Worm (Caenorhabditis elegans) whole organism, L2 larva: ENCODE results near the gene odr-4.

Experiments
- C34F6.9 ChIP-seq: fragments of 150-350 bp; optimal IDR thresholded peaks from 2 replicates; lab custom pipeline; 2014; ENCODE audit warnings: missing biosample characterization, missing genetic modification characterization
- F13H6.1 ChIP-seq: sonication (generic microtip); optimal IDR thresholded peaks from 2 replicates; lab custom pipeline; 2016; ENCODE audit warnings: missing genetic modification characterization, missing compliant biosample characterization
- R02D3.7 ChIP-seq: fragments of 150-350 bp; optimal IDR thresholded peaks from 2 replicates; lab custom pipeline; 2014; ENCODE audit warnings: missing biosample characterization, missing genetic modification characterization
- Y55F3AM.14 ChIP-seq: fragments of 200-800 bp; sonication (Bioruptor generic); optimal IDR thresholded peaks from 2 replicates; lab custom pipeline; 2018; ENCODE audit warnings: mild to moderate bottlenecking, missing genetic modification characterization, missing compliant biosample characterization
- ZK546.5 ChIP-seq: sonication (generic microtip); optimal IDR thresholded peaks from 2 replicates; lab custom pipeline; 2017; ENCODE audit warnings: missing biosample characterization, missing genetic modification characterization
- alr-1 ChIP-seq: fragments of 150-350 bp; optimal IDR thresholded peaks from 2 replicates; lab custom pipeline; 2014; ENCODE audit warnings: missing biosample characterization, missing genetic modification characterization
- aly-2 ChIP-seq: fragments of 150-350 bp; optimal IDR thresholded peaks from 2 replicates; lab custom pipeline; 2014; ENCODE audit warnings: missing biosample characterization, missing genetic modification characterization
- ama-1 ChIP-seq: fragments of 150-350 bp; optimal IDR thresholded peaks from 2 replicates; lab custom pipeline; 2018; ENCODE audit warnings: inconsistent platforms
- blmp-1 ChIP-seq: sonication (generic microtip); optimal IDR thresholded peaks from 2 replicates; lab custom pipeline; 2017; ENCODE audit warnings: missing genetic modification characterization, mild to moderate bottlenecking, missing compliant biosample characterization, antibody characterized with exemption, moderate library complexity; ENCODE audit not compliant: insufficient read depth
- ceh-16 ChIP-seq: fragments of 150-350 bp; optimal IDR thresholded peaks from 2 replicates; lab custom pipeline; 2014; ENCODE audit warnings: missing biosample characterization, missing genetic modification characterization
- crh-2 ChIP-seq: sonication (generic microtip); optimal IDR thresholded peaks from 2 replicates; lab custom pipeline; 2017; ENCODE audit warnings: missing biosample characterization, missing genetic modification characterization
- dmd-4 ChIP-seq: sonication (generic microtip); optimal IDR thresholded peaks from 2 replicates; lab custom pipeline; 2017; ENCODE audit warnings: missing biosample characterization, missing genetic modification characterization
- egl-27 ChIP-seq: sonication (generic microtip); optimal IDR thresholded peaks from 3 replicates; lab custom pipeline; 2017; ENCODE audit warnings: missing biosample characterization, missing genetic modification reagents, missing genetic modification characterization
- elt-1 ChIP-seq: fragments of 150-350 bp; optimal IDR thresholded peaks from 2 replicates; lab custom pipeline; 2014; ENCODE audit warnings: missing biosample characterization, missing genetic modification characterization
- fos-1 ChIP-seq: fragments of 150-350 bp; optimal IDR thresholded peaks from 2 replicates; lab custom pipeline; 2014; ENCODE audit warnings: missing biosample characterization, missing genetic modification characterization
- gmeb-1 ChIP-seq: fragments of 150-350 bp; optimal IDR thresholded peaks from 2 replicates; lab custom pipeline; 2014; ENCODE audit warnings: missing biosample characterization, missing genetic modification characterization
- lin-11 ChIP-seq: fragments of 150-350 bp; sonication (generic microtip); optimal IDR thresholded peaks from 2 replicates; lab custom pipeline; 2014; ENCODE audit warnings: missing biosample characterization, missing genetic modification characterization, inconsistent platforms, mixed read lengths
- lin-13 ChIP-seq: fragments of 150-350 bp; optimal IDR thresholded peaks from 2 replicates; lab custom pipeline; 2014; ENCODE audit warnings: missing biosample characterization, missing genetic modification reagents, missing genetic modification characterization
- lin-39 ChIP-seq: fragments of 150-350 bp; optimal IDR thresholded peaks from 2 replicates; lab custom pipeline; 2014; ENCODE audit warnings: missing biosample characterization, missing genetic modification reagents, missing genetic modification characterization
- lsy-2 ChIP-seq, 2 experiments: fragments of 150-350 bp in 1 of 2; sonication (generic microtip) in 1 of 2; optimal IDR thresholded peaks; 2 replicates each; lab custom pipeline; 2014 to 2017; ENCODE audit warnings: missing biosample characterization in 2 of 2, missing genetic modification characterization in 2 of 2
- mab-5 ChIP-seq: fragments of 150-350 bp; optimal IDR thresholded peaks from 2 replicates; lab custom pipeline; 2014; ENCODE audit warnings: missing biosample characterization, missing genetic modification characterization
- mbf-1 ChIP-seq: sonication (generic microtip); optimal IDR thresholded peaks from 2 replicates; lab custom pipeline; 2017; ENCODE audit warnings: missing biosample characterization, missing genetic modification characterization
- mdl-1 ChIP-seq, 2 experiments: fragments of 150-350 bp in 1 of 2; sonication (generic microtip) in 1 of 2; optimal IDR thresholded peaks; 2 replicates each; lab custom pipeline; 2017; ENCODE audit warnings: missing biosample characterization in 2 of 2, missing genetic modification characterization in 2 of 2
- nhr-10 ChIP-seq: sonication (generic microtip); optimal IDR thresholded peaks from 2 replicates; lab custom pipeline; 2017; ENCODE audit warnings: missing biosample characterization, missing genetic modification characterization
- nhr-129 ChIP-seq: fragments of 150-350 bp; optimal IDR thresholded peaks from 2 replicates; lab custom pipeline; 2014; ENCODE audit warnings: missing biosample characterization, missing genetic modification characterization
- nhr-23 ChIP-seq: fragments of 150-350 bp; optimal IDR thresholded peaks from 2 replicates; lab custom pipeline; 2014; ENCODE audit warnings: missing biosample characterization, missing genetic modification reagents, missing genetic modification characterization
- nhr-237 ChIP-seq: fragments of 150-350 bp; optimal IDR thresholded peaks from 2 replicates; lab custom pipeline; 2014; ENCODE audit warnings: missing biosample characterization, missing genetic modification characterization
- nhr-25 ChIP-seq: fragments of 150-350 bp; sonication (generic microtip); optimal IDR thresholded peaks from 3 replicates; lab custom pipeline; 2014; ENCODE audit warnings: missing biosample characterization, missing genetic modification characterization
- nhr-6 ChIP-seq: fragments of 150-350 bp; optimal IDR thresholded peaks from 2 replicates; lab custom pipeline; 2014; ENCODE audit warnings: missing biosample characterization, missing genetic modification characterization
- nhr-77 ChIP-seq: fragments of 150-350 bp; optimal IDR thresholded peaks from 2 replicates; lab custom pipeline; 2014; ENCODE audit warnings: missing biosample characterization, missing genetic modification characterization
- peb-1 ChIP-seq: fragments of 150-350 bp; optimal IDR thresholded peaks from 2 replicates; lab custom pipeline; 2014; ENCODE audit warnings: missing biosample characterization, missing genetic modification characterization
- sem-4 ChIP-seq: fragments of 150-350 bp; optimal IDR thresholded peaks from 2 replicates; lab custom pipeline; 2014; ENCODE audit warnings: missing biosample characterization, missing genetic modification reagents, missing genetic modification characterization
- skn-1 ChIP-seq: sonication (generic microtip); optimal IDR thresholded peaks from 2 replicates; lab custom pipeline; 2017; ENCODE audit warnings: missing biosample characterization, missing genetic modification characterization
- sma-3 ChIP-seq: sonication (generic microtip); optimal IDR thresholded peaks from 2 replicates; lab custom pipeline; 2016; ENCODE audit warnings: missing genetic modification reagents, missing genetic modification characterization, missing compliant biosample characterization
- sma-9 ChIP-seq, 2 experiments: fragments of 150-350 bp in 1 of 2; sonication (generic microtip) in 1 of 2; optimal IDR thresholded peaks; 2 replicates each; lab custom pipeline; 2014 to 2016; ENCODE audit warnings: missing genetic modification characterization in 2 of 2, mild to moderate bottlenecking in 1 of 2, missing biosample characterization in 1 of 2, missing compliant biosample characterization in 1 of 2, missing genetic modification reagents in 1 of 2, moderate library complexity in 1 of 2
- snpc-4 ChIP-seq: fragments of 150-350 bp; optimal IDR thresholded peaks from 2 replicates; lab custom pipeline; 2014; ENCODE audit warnings: missing biosample characterization, missing genetic modification characterization
- unc-55 ChIP-seq: fragments of 150-350 bp; sonication (generic microtip); optimal IDR thresholded peaks from 3 replicates; lab custom pipeline; 2014; ENCODE audit warnings: missing biosample characterization, missing genetic modification reagents, missing genetic modification characterization
- zag-1 ChIP-seq: fragments of 150-350 bp; optimal IDR thresholded peaks from 2 replicates; lab custom pipeline; 2014; ENCODE audit warnings: missing biosample characterization, missing genetic modification characterization
- ztf-1 ChIP-seq: fragments of 200-800 bp; sonication (Bioruptor generic); conservative IDR thresholded peaks from 2 replicates; pipeline ENCODE4 v1.3.6; 2022; ENCODE audit warnings: missing genetic modification characterization, missing compliant biosample characterization
- ztf-4 ChIP-seq: fragments of 150-350 bp; optimal IDR thresholded peaks from 2 replicates; lab custom pipeline; 2014; ENCODE audit warnings: missing biosample characterization, missing genetic modification characterization

odr-4 gene

DNA sequence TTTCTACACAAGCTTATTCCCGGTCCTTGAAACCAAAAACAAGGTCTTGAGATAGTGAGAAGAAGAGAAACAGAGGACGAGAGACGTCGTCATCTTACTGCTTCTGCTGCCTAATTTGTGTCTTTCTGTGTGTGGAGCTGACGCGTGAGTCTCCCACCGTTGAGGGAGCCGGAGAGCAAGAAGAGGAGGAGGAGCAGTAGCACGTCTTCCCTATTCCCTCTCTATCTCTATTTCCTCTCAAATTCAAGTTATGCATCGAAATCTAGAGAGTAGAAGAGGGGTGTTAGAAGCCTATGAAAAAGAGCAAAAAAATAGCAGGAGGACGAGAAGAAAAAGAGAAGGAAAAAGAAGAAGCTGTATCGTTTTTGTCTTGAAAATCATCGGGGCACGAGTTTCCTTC is 35.4 kb upstream of the odr-4 start:
- TF ChIP-seq snpc-4 (peak; percentile 25), gmeb-1 (tag; lab: Kevin White, UChicago) (no peak), mbf-1 (tag; lab: Kevin White, UChicago) (no peak), lin-13 (peak; percentile 46), sma-9 (GFP tag; optimal IDR thresholded peaks at IDR 0.05; lab: Kevin White, UChicago) (peak; percentile 61), sma-9 (tag; optimal IDR thresholded peaks at IDR 0.05; lab: Kevin White, UChicago) (no peak), Y55F3AM.14 (GFP tag; lab: Kevin White, UChicago) (no peak), elt-1 (no peak), zag-1 (tag; lab: Kevin White, UChicago) (peak; percentile 49), nhr-6 (tag; lab: Kevin White, UChicago) (peak; percentile 4), aly-2 (tag; lab: Kevin White, UChicago) (no peak), unc-55 (GFP tag; lab: Kevin White, UChicago) (peak; percentile 75), blmp-1 (tag; lab: Kevin White, UChicago) (no peak), lin-11 (tag; lab: Kevin White, UChicago) (peak; percentile 63), sem-4 (peak; percentile 26), R02D3.7 (tag; lab: Kevin White, UChicago) (no peak), lsy-2 (tag; optimal IDR thresholded peaks at IDR 0.05; lab: Kevin White, UChicago) (peak in 1 of 2 experiments; percentile 55), crh-2 (tag; lab: Kevin White, UChicago) (peak; percentile 50), nhr-237 (tag; lab: Kevin White, UChicago) (no peak), alr-1 (tag; lab: Kevin White, UChicago) (no peak), mab-5 (tag; lab: Kevin White, UChicago) (peak; percentile 15), C34F6.9 (tag; lab: Kevin White, UChicago) (peak; percentile 77), nhr-10 (no peak), nhr-25 (tag; lab: Kevin White, UChicago) (no peak), nhr-23 (tag; lab: Kevin White, UChicago) (no peak), egl-27 (tag; lab: Kevin White, UChicago) (no peak), fos-1 (peak; percentile 25), nhr-129 (tag; lab: Kevin White, UChicago) (peak; percentile 59), mdl-1 (tag; optimal IDR thresholded peaks at IDR 0.05; lab: Kevin White, UChicago) (peak; percentile 10 to 36), ztf-1 (GFP tag; lab: Robert Waterston, UW) (no peak), ama-1 (lab: Kevin White, UChicago) (no peak), ztf-4 (tag; lab: Kevin White, UChicago) (peak; percentile 50), F13H6.1 (tag; lab: Kevin White, UChicago) (peak; percentile 21), nhr-77 (tag; lab: Kevin White, UChicago) (no peak), ceh-16 (tag; lab: Kevin White, UChicago) (no peak)

- TF ChIP-seq dmd-4 (tag; lab: Kevin White, UChicago), result no peak
- no peak for TF ChIP-seq nhr-6 (tag; lab: Kevin White, UChicago)
- no peak for TF ChIP-seq ztf-4 (tag; lab: Kevin White, UChicago)
- no peak for TF ChIP-seq nhr-10
- TF ChIP-seq ama-1 (lab: Kevin White, UChicago), result no peak
- TF ChIP-seq peb-1 (tag; lab: Kevin White, UChicago), result no peak
- TF ChIP-seq mab-5 (tag; lab: Kevin White, UChicago), result no peak
- no peak for TF ChIP-seq nhr-25 (tag; lab: Kevin White, UChicago)
- no peak for TF ChIP-seq skn-1 (tag; lab: Kevin White, UChicago)
- TF ChIP-seq ZK546.5 (tag; lab: Kevin White, UChicago), result no peak
- no peak for TF ChIP-seq ztf-1 (GFP tag; lab: Robert Waterston, UW)
- TF ChIP-seq lin-13, result no peak
Measured at ce11 chrIII:6705515-6705914, 25.1 kb upstream of the odr-4 start, which contains the start of gene F37A4.6. Gene F37A4.6, plus strand, starts transcription at chrIII:6705815.

DNA sequence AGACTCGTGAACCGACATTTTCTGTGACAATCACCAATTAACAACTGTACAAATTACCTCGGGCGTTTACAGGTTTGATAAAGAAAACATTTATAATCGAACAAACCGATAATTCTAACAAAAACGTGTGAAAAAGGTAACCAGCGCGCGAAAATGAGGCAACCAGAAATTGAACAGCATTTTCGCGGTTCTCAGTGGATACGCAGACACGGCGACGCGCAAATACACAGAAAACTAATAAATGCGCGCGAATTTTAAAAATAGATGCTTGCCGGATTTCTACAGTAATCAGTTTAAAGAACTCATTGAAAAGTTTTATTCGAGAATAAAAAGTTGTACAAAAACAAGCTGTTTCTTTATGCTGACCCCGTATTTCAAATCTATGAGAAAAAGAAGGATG is 20.6 kb upstream of the odr-4 start, which contains the start of gene isw-1:
isw-1 (minus strand) TSS at position 118 of the 400 bp plus-strand sequence.
- TF ChIP-seq mab-5 (tag; lab: Kevin White, UChicago), result no peak
- TF ChIP-seq nhr-237 (tag; lab: Kevin White, UChicago), result no peak
- peak; percentile 61 for TF ChIP-seq nhr-129 (tag; lab: Kevin White, UChicago)
- peak; percentile 21 for TF ChIP-seq fos-1
- TF ChIP-seq lin-11 (tag; lab: Kevin White, UChicago), result peak; percentile 15
- no peak for TF ChIP-seq mdl-1 (tag; optimal IDR thresholded peaks at IDR 0.05; lab: Kevin White, UChicago)
- no peak for TF ChIP-seq lin-39 (tag; lab: Kevin White, UChicago)
- TF ChIP-seq crh-2 (tag; lab: Kevin White, UChicago), result no peak
- peak; percentile 70 for TF ChIP-seq unc-55 (GFP tag; lab: Kevin White, UChicago)
- TF ChIP-seq F13H6.1 (tag; lab: Kevin White, UChicago), result no peak
- TF ChIP-seq Y55F3AM.14 (GFP tag; lab: Kevin White, UChicago), result no peak
- TF ChIP-seq sma-3, result peak; percentile 8
- peak; percentile 90 for TF ChIP-seq gmeb-1 (tag; lab: Kevin White, UChicago)
- TF ChIP-seq, all 48 proteins: peak for 6
